Worm (Caenorhabditis elegans): ENCODE measurements around the gene lin-8.
A peak's percentile ranks its signal among the peaks of the same experiment; 100 is the strongest.

Gene lin-8

DNA sequence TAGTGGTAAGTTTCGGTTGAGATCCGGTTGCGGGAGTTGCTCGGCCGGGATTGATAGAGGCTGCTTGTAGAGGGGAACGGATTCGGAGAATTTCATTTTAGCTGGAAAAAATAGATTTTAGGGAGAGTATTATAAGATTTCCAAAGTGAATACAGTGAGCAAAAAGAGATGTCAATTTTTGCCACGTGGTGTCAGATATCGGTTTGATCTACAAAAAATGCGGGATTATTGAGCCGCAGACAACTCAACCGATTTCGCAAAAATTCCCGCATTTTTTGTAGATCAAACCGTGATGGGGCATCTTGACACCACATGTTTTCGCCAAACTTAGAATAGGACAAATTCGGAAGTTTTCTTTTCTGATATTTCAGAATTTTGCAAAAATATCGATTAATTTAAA, 2.4 kb upstream of the lin-8 start, which contains the start of gene lido-13:
TSS of gene lido-13 (minus strand) at position 101 of the 400 bp plus-strand sequence.
- TF ChIP-seq nfya-1 (tag; optimal IDR thresholded peaks at IDR 0.05; ENCODE audit: insufficient read depth) = no peak
- TF ChIP-seq ztf-4 (tag; optimal IDR thresholded peaks at IDR 0.05) = no peak
- no peak for TF ChIP-seq aly-2 (tag; optimal IDR thresholded peaks at IDR 0.05)
- no peak for TF ChIP-seq ama-1 (optimal IDR thresholded peaks at IDR 0.05)
- TF ChIP-seq mdl-1 (tag; optimal IDR thresholded peaks at IDR 0.05) = no peak
- no peak for TF ChIP-seq jun-1 (tag; optimal IDR thresholded peaks at IDR 0.05)
- TF ChIP-seq egl-5 (tag; optimal IDR thresholded peaks at IDR 0.05) = no peak
- TF ChIP-seq R02D3.7 (tag; optimal IDR thresholded peaks at IDR 0.05) = no peak
- no peak for TF ChIP-seq nhr-28 (tag; optimal IDR thresholded peaks at IDR 0.05)
- TF ChIP-seq ceh-9 (tag; optimal IDR thresholded peaks at IDR 0.05) = no peak
- TF ChIP-seq nhr-76 (tag; optimal IDR thresholded peaks at IDR 0.05) = no peak

ce11 chrII:3054622-3055021, 2.0 kb upstream of the lin-8 start:
- TF ChIP-seq nhr-77 (tag; optimal IDR thresholded peaks at IDR 0.05) = no peak
- no peak for TF ChIP-seq nhr-237 (tag; optimal IDR thresholded peaks at IDR 0.05)
- peak; percentile 30 for TF ChIP-seq lin-39 (tag; optimal IDR thresholded peaks at IDR 0.05)
- no peak for TF ChIP-seq nhr-43 (tag; optimal IDR thresholded peaks at IDR 0.05; ENCODE audit: poor library complexity, severe bottlenecking)
- TF ChIP-seq hmg-11 (tag; optimal IDR thresholded peaks at IDR 0.05) = peak; percentile 72

DNA sequence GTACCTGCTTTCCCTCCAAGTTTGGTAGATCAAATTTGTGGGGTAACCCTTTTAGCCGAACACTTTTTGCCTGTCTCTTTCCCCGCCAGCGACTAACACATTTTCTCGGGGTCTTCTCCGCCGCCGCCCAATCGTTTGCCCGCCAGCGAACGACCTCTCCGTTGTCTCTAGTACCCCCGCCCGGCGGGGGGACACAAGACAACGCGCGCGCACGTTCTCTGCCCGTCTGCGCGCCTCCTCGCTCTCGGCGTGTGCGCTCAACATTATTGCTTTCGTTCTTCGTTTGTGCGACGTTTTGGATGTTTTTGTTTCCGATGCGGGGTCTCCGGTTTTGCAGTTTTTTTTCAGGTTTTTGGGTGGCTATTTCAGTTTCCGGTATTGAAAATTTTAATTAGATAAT, 1.1 kb upstream of the lin-8 start:
- TF ChIP-seq fkh-10 (GFP tag; optimal IDR thresholded peaks at IDR 0.05) (no peak), nhr-11 (tag; optimal IDR thresholded peaks at IDR 0.05) (no peak), hmg-11 (tag; optimal IDR thresholded peaks at IDR 0.05) (peak; percentile 18), nfya-1 (tag; optimal IDR thresholded peaks at IDR 0.05; ENCODE audit: insufficient read depth) (peak; percentile 46), fkh-2 (tag; optimal IDR thresholded peaks at IDR 0.05) (no peak), lin-39 (tag; optimal IDR thresholded peaks at IDR 0.05) (peak; percentile 76), pha-4 (tag; optimal IDR thresholded peaks at IDR 0.05) (no peak)

- no peak for TF ChIP-seq lin-39 (tag; optimal IDR thresholded peaks at IDR 0.05)
- TF ChIP-seq nhr-28 (tag; optimal IDR thresholded peaks at IDR 0.05) = no peak
- no peak for TF ChIP-seq nhr-23 (tag; optimal IDR thresholded peaks at IDR 0.05)
- TF ChIP-seq nhr-11 (tag; optimal IDR thresholded peaks at IDR 0.05) = no peak
- no peak for TF ChIP-seq mml-1 (tag; optimal IDR thresholded peaks at IDR 0.05)
- TF ChIP-seq daf-12 (tag; optimal IDR thresholded peaks at IDR 0.05) = no peak
- no peak for TF ChIP-seq pha-4 (tag; optimal IDR thresholded peaks at IDR 0.05)
- no peak for TF ChIP-seq elt-1 (tag; optimal IDR thresholded peaks at IDR 0.05)
- no peak for TF ChIP-seq egl-5 (tag; optimal IDR thresholded peaks at IDR 0.05)
- no peak for TF ChIP-seq ama-1 (optimal IDR thresholded peaks at IDR 0.05)
- no peak for TF ChIP-seq ceh-28 (tag; optimal IDR thresholded peaks at IDR 0.05)
These were observed 4.2 kb downstream of the lin-8 start, which contains the start of gene Y25C1A.6 for ce11 chrII:3060782-3061181. Y25C1A.6 (plus strand) TSS chrII:3061082.

ce11 chrII:3061605-3062004, 5.0 kb downstream of the lin-8 start:
- TF ChIP-seq ama-1 (optimal IDR thresholded peaks at IDR 0.05) (no peak), nhr-23 (tag; optimal IDR thresholded peaks at IDR 0.05) (no peak), lin-15B (tag; optimal IDR thresholded peaks at IDR 0.05) (no peak), fos-1 (tag; optimal IDR thresholded peaks at IDR 0.05) (no peak), elt-3 (tag; optimal IDR thresholded peaks at IDR 0.05) (no peak)

DNA sequence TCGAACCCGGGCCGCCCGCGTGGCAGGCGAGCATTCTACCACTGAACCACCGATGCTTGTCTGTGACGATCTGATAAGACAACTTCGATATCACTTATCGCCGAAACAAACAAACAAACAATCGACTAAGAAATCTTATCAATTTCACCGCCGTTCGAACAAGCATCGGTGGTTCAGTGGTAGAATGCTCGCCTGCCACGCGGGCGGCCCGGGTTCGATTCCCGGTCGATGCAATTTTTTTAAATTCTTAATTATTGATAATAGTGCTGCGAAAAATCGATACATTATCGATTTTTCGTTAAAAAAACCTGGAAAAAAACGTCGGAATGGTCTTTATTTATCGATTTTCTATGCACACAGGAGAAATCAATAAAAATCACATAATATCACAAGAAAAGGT, 5.6 kb downstream of the lin-8 start:
- TF ChIP-seq pha-4 (tag; optimal IDR thresholded peaks at IDR 0.05) = peak; percentile 36
- TF ChIP-seq unc-62 (GFP tag; optimal IDR thresholded peaks at IDR 0.05) = no peak
- TF ChIP-seq ceh-28 (tag; optimal IDR thresholded peaks at IDR 0.05) = peak; percentile 81
- TF ChIP-seq pqm-1 (tag; optimal IDR thresholded peaks at IDR 0.05) = peak; percentile 17
- TF ChIP-seq elt-2 (tag; optimal IDR thresholded peaks at IDR 0.05) = peak; percentile 69
- peak; percentile 27 for TF ChIP-seq nfya-1 (tag; optimal IDR thresholded peaks at IDR 0.05; ENCODE audit: insufficient read depth)
- TF ChIP-seq sea-2 (GFP tag; optimal IDR thresholded peaks at IDR 0.05) = no peak

Data from whole organism, L3 larva.